Fruit fly (Drosophila melanogaster): ENCODE data around the gene Mettl14.
A peak's percentile ranks its signal among the peaks of the same experiment; 100 is the strongest.

The Mettl14 gene

DNA sequence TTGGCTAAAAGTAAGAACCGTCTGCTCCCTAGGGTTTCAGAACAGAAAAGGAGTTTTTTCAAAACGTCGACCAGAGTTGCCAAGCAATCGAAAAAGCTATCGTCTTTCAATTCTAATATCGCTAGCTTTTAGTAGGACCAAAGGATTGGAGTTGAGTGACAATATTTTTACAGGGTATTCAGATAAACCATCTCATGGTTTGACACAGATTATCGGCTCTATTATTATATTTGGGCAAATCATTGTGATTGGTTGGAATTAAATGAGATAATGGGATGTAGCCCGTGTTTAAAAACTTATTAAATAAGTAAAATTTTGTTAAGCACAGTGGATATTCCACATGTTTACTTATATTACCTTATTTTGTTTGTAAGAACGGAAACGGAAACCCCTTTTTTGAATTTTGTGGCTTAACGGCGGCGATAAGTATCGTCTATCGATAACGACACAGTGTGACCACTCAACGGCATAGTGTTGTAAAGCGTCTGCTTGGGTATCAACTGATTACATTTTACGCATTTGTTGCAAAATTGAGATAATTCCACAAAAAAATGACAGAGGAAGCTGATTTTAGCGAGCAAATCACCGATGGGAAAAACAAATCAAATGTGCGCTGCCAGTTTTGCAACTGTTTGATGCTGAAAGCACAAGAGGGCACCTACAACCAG is 11.8 kb downstream of the Mettl14 start, which contains the start of the genes mtsh and strat (continued):
- TF ChIP-seq CG6254 (GFP tag; optimal IDR thresholded peaks at IDR 0.05) (peak; percentile 30), CG30431 (GFP tag; optimal IDR thresholded peaks at IDR 0.05) (no peak), Dad (GFP tag; optimal IDR thresholded peaks at IDR 0.05) (peak; percentile 75), Lhr (GFP tag; optimal IDR thresholded peaks at IDR 0.05) (no peak), Sox100B (GFP tag; optimal IDR thresholded peaks at IDR 0.05) (peak; percentile 62), CG5180 (GFP tag; optimal IDR thresholded peaks at IDR 0.05) (peak; percentile 9), nom (GFP tag; optimal IDR thresholded peaks at IDR 0.05) (peak; percentile 45), zen2 (GFP tag; IDR thresholded peaks at IDR 0.05; ENCODE audit: partially characterized antibody) (no peak; the same call in 2 of the 3 replicates), CG8765 (GFP tag; IDR thresholded peaks at IDR 0.05) (no peak), CG4424 (GFP tag; optimal IDR thresholded peaks at IDR 0.05) (peak; percentile 47), CG12299 (tag; optimal IDR thresholded peaks at IDR 0.05) (peak; percentile 34), E2f2 (GFP tag; IDR thresholded peaks at IDR 0.05) (peak; percentile 96), row (GFP tag; IDR thresholded peaks at IDR 0.05) (0 out of 3 replicates have a peak, but pooled peaks have one; percentile 23), sna (GFP tag; IDR thresholded peaks at IDR 0.05; ENCODE audit: partially characterized antibody) (no peak; the same call in none of the 2 replicates), CG4854 (GFP tag; optimal IDR thresholded peaks at IDR 0.05) (peak; percentile 63), ci (GFP tag; IDR thresholded peaks at IDR 0.05) (peak; percentile 89), Dfd (GFP tag; optimal IDR thresholded peaks at IDR 0.05) (no peak), CG9215 (GFP tag; IDR thresholded peaks at IDR 0.05) (no peak), Six4 (GFP tag; optimal IDR thresholded peaks at IDR 0.05) (peak; percentile 59), Hsf (GFP tag; optimal IDR thresholded peaks at IDR 0.05) (peak; percentile 49), ac (GFP tag; optimal IDR thresholded peaks at IDR 0.05) (peak; percentile 35), HLH54F (GFP tag; optimal IDR thresholded peaks at IDR 0.05) (peak; percentile 43), cad (GFP tag; optimal IDR thresholded peaks at IDR 0.05) (no peak), CG4707 (GFP tag; optimal IDR thresholded peaks at IDR 0.05) (peak; percentile 49), ken (GFP tag; IDR thresholded peaks at IDR 0.05) (peak; percentile 58; the same call in 1 of the 3 replicates), CG8478 (optimal IDR thresholded peaks at IDR 0.05) (no peak), Hmx (GFP tag; optimal IDR thresholded peaks at IDR 0.05) (no peak), CG15011 (GFP tag; optimal IDR thresholded peaks at IDR 0.05) (peak; percentile 66), slou (GFP tag; optimal IDR thresholded peaks at IDR 0.05) (peak; percentile 30), ash1 (GFP tag; optimal IDR thresholded peaks at IDR 0.05) (peak; percentile 8), CG31441 (GFP tag; IDR thresholded peaks at IDR 0.05) (no peak; the same call in none of the 2 replicates), sc (optimal IDR thresholded peaks at IDR 0.05) (no peak), sc (GFP tag; optimal IDR thresholded peaks at IDR 0.05) (no peak), aop (GFP tag; IDR thresholded peaks at IDR 0.05) (no peak), ATbp (GFP tag; optimal IDR thresholded peaks at IDR 0.05) (peak; percentile 33), tx (GFP tag; optimal IDR thresholded peaks at IDR 0.05) (no peak), CG18619 (GFP tag; optimal IDR thresholded peaks at IDR 0.05) (peak; percentile 31), CG7786 (GFP tag; optimal IDR thresholded peaks at IDR 0.05) (peak; percentile 12), Fer3 (tag; optimal IDR thresholded peaks at IDR 0.05) (peak; percentile 73), CG18764 (GFP tag; optimal IDR thresholded peaks at IDR 0.05) (peak; percentile 62), Dip2 (GFP tag; IDR thresholded peaks at IDR 0.05) (no peak), Eip74EF (GFP tag; optimal IDR thresholded peaks at IDR 0.05) (peak in 1 of 2 experiments; percentile 1), Max (GFP tag; optimal IDR thresholded peaks at IDR 0.05) (peak; percentile 35), CrebB (tag; optimal IDR thresholded peaks at IDR 0.05) (peak; percentile 73), Usf (GFP tag; optimal IDR thresholded peaks at IDR 0.05) (no peak), Dref (GFP tag; IDR thresholded peaks at IDR 0.05) (peak; percentile 90), NC2β (GFP tag; optimal IDR thresholded peaks at IDR 0.05) (peak; percentile 49), Gsc (GFP tag; IDR thresholded peaks at IDR 0.05) (no peak), CG33213 (GFP tag; optimal IDR thresholded peaks at IDR 0.05) (peak; percentile 73), CG10366 (GFP tag; IDR thresholded peaks at IDR 0.05) (peak; percentile 18; the same call in 1 of the 2 replicates), CG12104 (GFP tag; optimal IDR thresholded peaks at IDR 0.05) (peak; percentile 68)
